Fruit fly (Drosophila melanogaster): ENCODE results near the gene Zmynd10.

The Zmynd10 gene

DNA sequence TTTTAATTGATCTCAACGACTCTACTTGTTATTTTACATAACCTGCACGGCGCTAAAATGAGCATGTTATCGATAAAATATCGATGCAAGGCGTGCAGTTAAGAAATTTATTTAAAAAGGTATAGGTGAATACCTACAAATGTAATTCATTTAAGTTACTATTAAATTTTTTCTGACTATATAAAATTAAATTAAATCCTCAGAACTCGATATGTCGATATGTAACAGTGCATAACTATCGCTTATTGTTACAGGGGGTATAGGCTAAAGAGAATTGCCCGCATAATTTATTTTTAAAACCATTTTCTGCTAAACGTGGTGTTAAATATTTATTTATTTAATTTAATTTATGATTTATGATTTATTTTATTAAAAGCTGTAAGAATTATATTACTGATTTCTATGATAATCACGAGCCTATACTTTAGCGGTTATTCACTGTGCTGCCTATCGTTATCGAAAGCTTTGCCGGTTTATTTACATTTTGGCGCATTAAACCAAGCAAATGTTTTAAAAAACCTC lies 8.4 kb downstream of the Zmynd10 start, which contains the start of the genes mRpL20 and Icmt:
Gene mRpL20 (minus strand): TSS at position 65 of the 522 bp plus-strand sequence.
Gene Icmt (plus strand): TSS at position 464 of the 522 bp plus-strand sequence.
- TF ChIP-seq CG8478 (optimal IDR thresholded peaks at IDR 0.05) (no peak), CTCF (optimal IDR thresholded peaks at IDR 0.05) (no peak)

DNA sequence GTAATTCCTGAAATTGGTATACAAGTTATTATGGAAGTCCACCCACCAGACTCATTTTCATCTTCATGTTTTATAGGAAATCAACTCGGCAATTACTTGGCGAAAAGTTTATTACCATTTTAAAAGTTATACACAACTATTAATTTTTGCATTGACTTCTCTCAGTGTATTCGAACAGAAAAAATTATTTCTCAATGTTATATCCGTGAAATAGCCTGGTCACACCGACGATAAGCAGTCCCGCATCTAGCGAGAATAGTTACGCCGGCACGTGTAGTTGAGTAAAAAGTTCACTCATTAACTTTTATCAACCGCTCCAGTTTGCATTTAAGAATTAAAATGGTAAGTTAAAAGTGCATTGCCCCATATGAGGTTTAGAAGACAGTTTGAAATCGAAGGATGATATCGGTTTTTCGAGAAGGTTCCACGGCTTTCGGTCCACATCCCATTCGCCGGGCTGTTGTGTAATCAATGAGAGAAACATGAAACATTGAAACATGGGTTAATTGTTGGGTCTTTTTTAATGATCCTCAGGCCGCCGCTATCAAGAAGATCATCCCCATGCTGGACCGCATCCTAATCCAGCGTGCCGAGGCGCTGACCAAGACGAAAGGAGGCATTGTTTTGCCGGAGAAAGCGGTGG lies 10.3 kb downstream of the Zmynd10 start, which contains the start of gene CG11267:
Gene CG11267 (plus strand): TSS at position 228 of the 643 bp plus-strand sequence.
- TF ChIP-seq CTCF (optimal IDR thresholded peaks at IDR 0.05) (no peak), CG8478 (optimal IDR thresholded peaks at IDR 0.05) (no peak)

DNA sequence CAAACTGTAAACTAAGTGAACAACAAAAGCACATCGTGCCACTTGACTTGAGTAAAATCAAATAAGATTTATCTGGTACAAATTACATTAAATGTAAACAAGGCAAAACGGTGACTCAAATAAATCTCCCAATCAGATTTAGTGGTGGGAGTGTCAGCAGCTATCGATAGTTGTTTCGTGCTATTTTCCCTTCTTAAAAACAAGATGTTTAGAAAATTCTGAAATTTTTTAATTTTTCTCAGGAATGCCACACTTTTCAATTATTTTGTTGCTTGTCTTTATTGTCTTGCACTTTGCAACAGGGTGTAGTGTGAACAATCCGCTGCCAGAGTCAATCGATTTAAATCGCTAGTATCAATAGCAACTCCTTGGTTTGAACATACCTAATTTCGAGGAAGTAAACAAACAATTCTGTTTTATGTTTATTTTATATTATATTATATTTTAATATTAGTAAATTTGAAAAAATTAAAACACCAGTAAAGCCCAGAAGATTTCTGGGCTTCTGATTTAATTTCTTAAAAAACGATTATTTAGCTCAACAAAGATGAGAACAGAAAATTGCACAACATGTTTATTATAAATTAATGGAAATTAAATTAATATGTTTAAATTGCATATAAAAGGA lies 10.9 kb downstream of the Zmynd10 start, which contains the start of gene MICAL-like:
Gene MICAL-like (minus strand): TSS at position 138 of the 628 bp plus-strand sequence.
- no peak for TF ChIP-seq CTCF (optimal IDR thresholded peaks at IDR 0.05)
- TF ChIP-seq CG8478 (optimal IDR thresholded peaks at IDR 0.05), result no peak

DNA sequence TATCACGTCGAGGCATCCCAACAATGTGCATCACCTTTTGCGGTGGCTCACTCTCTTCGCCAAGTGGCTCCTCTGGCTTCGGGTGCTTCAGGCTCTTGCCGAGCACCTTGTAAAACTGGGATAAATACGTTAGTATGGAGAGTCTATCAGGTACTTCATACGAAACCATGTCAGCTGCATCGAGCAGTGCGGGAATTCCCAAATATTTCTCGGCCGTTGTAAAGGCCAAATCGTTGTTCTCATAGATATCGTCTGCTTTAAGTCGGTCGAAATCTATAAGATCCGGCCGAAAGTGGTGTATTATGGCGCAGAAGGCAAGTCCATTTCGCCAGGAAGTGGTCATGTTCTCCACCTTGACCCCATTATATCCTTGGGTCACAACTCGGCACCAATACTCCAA lies 11.5 kb downstream of the Zmynd10 start:
- TF ChIP-seq CTCF (optimal IDR thresholded peaks at IDR 0.05) (no peak), CG8478 (optimal IDR thresholded peaks at IDR 0.05) (no peak)

DNA sequence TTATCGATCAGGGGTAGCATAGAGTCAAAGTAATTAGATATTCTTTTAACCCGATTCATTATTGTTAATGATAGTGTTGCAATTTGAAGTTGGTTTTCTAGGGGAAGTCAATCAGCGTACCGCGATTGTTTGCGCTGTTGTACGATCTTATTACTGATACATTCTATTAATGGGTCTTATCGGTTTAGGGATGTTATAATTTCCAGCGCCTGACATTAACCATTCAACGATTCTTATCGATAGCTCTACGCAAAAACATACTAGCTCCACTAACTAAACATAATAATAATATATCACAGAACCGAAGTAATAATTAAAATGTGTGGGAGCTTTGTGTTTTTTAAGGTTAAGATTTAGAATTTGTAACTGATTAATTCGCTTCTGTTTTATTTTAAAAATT lies 14.7 kb downstream of the Zmynd10 start, which contains the start of gene Cul6:
Gene Cul6 (minus strand): TSS at position 175 of the 400 bp plus-strand sequence.
- no peak for TF ChIP-seq CG8478 (optimal IDR thresholded peaks at IDR 0.05)
- no peak for TF ChIP-seq CTCF (optimal IDR thresholded peaks at IDR 0.05)

DNA sequence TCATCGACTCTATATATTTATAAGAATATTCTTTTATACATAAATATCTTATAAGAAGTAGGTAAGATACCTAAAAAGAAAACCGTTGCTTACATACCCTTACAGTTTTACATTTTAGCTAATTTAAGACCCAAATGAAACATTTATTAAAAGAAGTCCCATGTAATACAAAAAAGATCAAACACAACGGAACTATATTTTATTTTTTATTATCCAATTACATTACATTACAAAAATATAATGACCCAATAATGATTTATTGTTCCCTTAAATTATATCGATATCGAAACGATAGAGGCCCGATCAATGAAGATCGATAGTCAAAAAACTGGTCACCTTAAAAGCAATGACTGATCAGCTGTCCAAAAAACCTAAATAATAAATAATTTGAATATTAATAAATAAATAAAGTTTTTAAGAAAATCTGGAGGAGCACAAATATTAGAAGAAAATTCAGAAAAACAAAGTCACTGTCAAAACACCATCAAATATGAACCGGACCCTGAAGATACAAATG lies 18.2 kb downstream of the Zmynd10 start:
- TF ChIP-seq CTCF (optimal IDR thresholded peaks at IDR 0.05) (no peak), CG8478 (optimal IDR thresholded peaks at IDR 0.05) (no peak)

DNA sequence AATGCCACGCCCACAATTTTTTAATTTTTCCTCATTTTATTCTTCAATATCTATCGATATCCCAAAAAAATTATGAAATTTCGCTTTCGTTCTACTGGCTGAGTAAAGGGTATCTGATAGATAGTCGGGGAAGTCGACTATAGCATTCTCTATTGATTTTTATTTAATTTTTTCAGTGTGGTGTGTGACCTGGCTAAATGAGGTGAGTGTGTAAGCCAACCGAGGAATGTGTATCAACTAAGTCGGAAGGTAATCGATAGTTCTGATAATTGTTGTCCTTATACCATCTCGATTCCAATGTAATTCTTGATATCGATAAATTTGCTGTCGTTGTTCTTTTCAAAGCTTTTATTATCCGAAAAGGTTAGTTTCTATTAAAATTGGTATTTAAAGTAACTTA lies 19.7 kb downstream of the Zmynd10 start, which contains the start of gene CG11263:
Gene CG11263 (plus strand): TSS at position 328 of the 400 bp plus-strand sequence.
- TF ChIP-seq CG8478 (optimal IDR thresholded peaks at IDR 0.05) (no peak), CTCF (optimal IDR thresholded peaks at IDR 0.05) (peak in 1 of 2 experiments; percentile 30)

DNA sequence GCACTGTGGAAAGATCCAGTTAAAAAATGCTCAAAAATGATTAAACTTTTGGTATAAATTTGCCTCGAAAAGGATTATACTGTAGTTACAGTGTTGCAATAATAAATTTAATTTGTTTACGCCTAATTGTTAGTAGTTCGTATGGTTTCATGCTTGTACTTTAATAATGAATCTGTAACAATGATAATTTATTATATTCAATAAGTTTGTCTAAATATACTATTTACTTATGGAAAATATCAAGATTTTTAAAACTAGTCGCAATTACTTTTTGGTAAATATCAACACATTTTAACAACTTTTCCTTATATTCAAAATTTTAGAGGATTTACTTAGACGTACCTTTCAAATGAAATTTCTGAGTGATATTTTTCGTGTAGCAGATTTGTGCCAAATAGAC lies 31.4 kb downstream of the Zmynd10 start, which contains the start of gene CG11262:
Gene CG11262 (plus strand): TSS at position 301 of the 400 bp plus-strand sequence.
- no peak for TF ChIP-seq CTCF (optimal IDR thresholded peaks at IDR 0.05)
- no peak for TF ChIP-seq CG8478 (optimal IDR thresholded peaks at IDR 0.05)

Measured in S2 (cell line).